5 fruit fly cellular contexts compared by ENCODE assay signal in the genomic region with DNA sequence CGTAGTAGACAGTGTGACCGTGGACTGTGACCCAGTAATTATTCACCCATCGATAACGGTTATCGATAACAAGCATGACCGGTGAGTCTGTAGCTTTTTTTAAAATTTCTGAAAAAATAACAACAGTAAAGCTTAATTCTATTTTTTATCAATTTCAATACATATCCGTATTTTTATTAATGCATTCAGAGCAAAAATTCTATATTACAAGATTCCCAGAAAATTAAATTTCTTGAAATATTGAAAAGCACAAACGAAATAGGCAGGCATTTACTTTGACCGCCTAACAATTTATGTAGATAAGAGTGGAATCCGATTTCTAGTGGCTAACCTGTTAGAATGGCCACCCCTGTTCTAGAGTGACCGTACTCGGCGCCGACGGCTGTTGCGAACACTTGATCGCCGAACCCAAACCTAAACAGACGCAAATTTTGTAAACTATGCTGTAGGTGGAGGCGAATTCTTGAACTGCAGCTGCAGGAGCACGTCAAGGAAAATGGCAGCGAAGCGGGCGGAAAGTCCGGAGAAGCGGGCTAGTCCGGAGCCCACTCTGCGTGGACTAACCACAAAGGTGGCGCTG.
TF ChIP-seq lines count a peak whose summit lies in the region.

Gene CG3652, minus strand, starts transcription at position 35 of the 580 bp plus-strand sequence.

- TF ChIP-seq CTCF in S2 (optimal IDR thresholded peaks at IDR 0.05; lab: Kevin White, UChicago): peak; percentile 22 to 33
- TF ChIP-seq CTCF in whole organism, embryonic (GFP tag; optimal IDR thresholded peaks at IDR 0.05; lab: Kevin White, UChicago): peak; percentile 60

TF ChIP-seq in whole organism, adult, 20 proteins besides CTCF, POLR2A, EP300 and RAD21:
- peak; percentile 68 for TF ChIP-seq Hr96 (GFP tag; optimal IDR thresholded peaks at IDR 0.05; lab: Kevin White, UChicago)
- no peak for TF ChIP-seq CG7045 (GFP tag; optimal IDR thresholded peaks at IDR 0.05; lab: Kevin White, UChicago)
- no peak for TF ChIP-seq Crg-1 (GFP tag; optimal IDR thresholded peaks at IDR 0.05; lab: Kevin White, UChicago)
- peak; percentile 5 for TF ChIP-seq bab1 (GFP tag; optimal IDR thresholded peaks at IDR 0.05; lab: Kevin White, UChicago)
- no peak for TF ChIP-seq kay (GFP tag; lab: Kevin White, UChicago; ENCODE audit: borderline replicate concordance)
- no peak for TF ChIP-seq CG7101 (tag; optimal IDR thresholded peaks at IDR 0.05; lab: Kevin White, UChicago)
- TF ChIP-seq CG14711 (tag; optimal IDR thresholded peaks at IDR 0.05; lab: Kevin White, UChicago): peak; percentile 33
- TF ChIP-seq CG11617 (GFP tag; optimal IDR thresholded peaks at IDR 0.05; lab: Kevin White, UChicago): peak; percentile 43
- TF ChIP-seq toe (GFP tag; optimal IDR thresholded peaks at IDR 0.05; lab: Kevin White, UChicago): peak; percentile 72
- TF ChIP-seq tj (GFP tag; optimal IDR thresholded peaks at IDR 0.05; lab: Kevin White, UChicago): peak; percentile 53
- TF ChIP-seq CG1620 (GFP tag; optimal IDR thresholded peaks at IDR 0.05; lab: Kevin White, UChicago): peak; percentile 7
- no peak for TF ChIP-seq pad (GFP tag; optimal IDR thresholded peaks at IDR 0.05; lab: Kevin White, UChicago)
- TF ChIP-seq CG5204 (GFP tag; optimal IDR thresholded peaks at IDR 0.05; lab: Kevin White, UChicago): peak; percentile 62
- no peak for TF ChIP-seq CG12768 (GFP tag; optimal IDR thresholded peaks at IDR 0.05; lab: Kevin White, UChicago)
- TF ChIP-seq cic (GFP tag; optimal IDR thresholded peaks at IDR 0.05; lab: Kevin White, UChicago): no peak

TF ChIP-seq in whole organism, embryonic, 481 proteins besides CTCF, POLR2A, EP300 and RAD21 (continues in another document):
- TF ChIP-seq Abd-B (GFP tag; optimal IDR thresholded peaks at IDR 0.05; lab: Kevin White, UChicago): peak; percentile 42
- TF ChIP-seq CG10959 (GFP tag; IDR thresholded peaks at IDR 0.05; lab: Robert Waterston, UW): no peak
- no peak for TF ChIP-seq CG18619 (GFP tag; optimal IDR thresholded peaks at IDR 0.05; lab: Kevin White, UChicago)
- TF ChIP-seq H2.0 (GFP tag; IDR thresholded peaks at IDR 0.05; lab: Robert Waterston, UW): no peak
- no peak for TF ChIP-seq ham (GFP tag; IDR thresholded peaks at IDR 0.05; lab: Robert Waterston, UW)
- TF ChIP-seq CG18476 (GFP tag; optimal IDR thresholded peaks at IDR 0.05; lab: Kevin White, UChicago): no peak
- TF ChIP-seq ERR (GFP tag; optimal IDR thresholded peaks at IDR 0.05; lab: Kevin White, UChicago): peak; percentile 3
- TF ChIP-seq CG10321 (GFP tag; IDR thresholded peaks at IDR 0.05; lab: Robert Waterston, UW): no peak
- TF ChIP-seq Dref (GFP tag; IDR thresholded peaks at IDR 0.05; lab: Robert Waterston, UW): peak; percentile 75
- no peak for TF ChIP-seq run (tag; optimal IDR thresholded peaks at IDR 0.05; lab: Kevin White, UChicago)
- no peak for TF ChIP-seq Taf1 (GFP tag; IDR thresholded peaks at IDR 0.05; lab: Robert Waterston, UW)
- TF ChIP-seq CG15073 (GFP tag; optimal IDR thresholded peaks at IDR 0.05; lab: Kevin White, UChicago): no peak
- TF ChIP-seq CG11723 (GFP tag; optimal IDR thresholded peaks at IDR 0.05; lab: Kevin White, UChicago): no peak
- TF ChIP-seq gem (tag; optimal IDR thresholded peaks at IDR 0.05; lab: Kevin White, UChicago): no peak
- TF ChIP-seq amos (GFP tag; IDR thresholded peaks at IDR 0.05; lab: Robert Waterston, UW; ENCODE audit: partially characterized antibody): peak; percentile 43
- no peak for TF ChIP-seq CG16779 (GFP tag; IDR thresholded peaks at IDR 0.05; lab: Robert Waterston, UW)
- TF ChIP-seq CG4360 (GFP tag; IDR thresholded peaks at IDR 0.05; lab: Robert Waterston, UW): no peak
- TF ChIP-seq B-H2 (GFP tag; optimal IDR thresholded peaks at IDR 0.05; lab: Kevin White, UChicago): no peak
- TF ChIP-seq CrebB (tag; optimal IDR thresholded peaks at IDR 0.05; lab: Kevin White, UChicago): no peak
- TF ChIP-seq CG10147 (GFP tag; optimal IDR thresholded peaks at IDR 0.05; lab: Kevin White, UChicago): no peak
- TF ChIP-seq slbo (GFP tag; IDR thresholded peaks at IDR 0.05; lab: Robert Waterston, UW): peak; percentile 43; the same call in 1 of the 2 replicates
- no peak for TF ChIP-seq grn (GFP tag; optimal IDR thresholded peaks at IDR 0.05; lab: Kevin White, UChicago)
- no peak for TF ChIP-seq dmrt99B (tag; optimal IDR thresholded peaks at IDR 0.05; lab: Kevin White, UChicago)
- TF ChIP-seq CG33557 (GFP tag; optimal IDR thresholded peaks at IDR 0.05; lab: Kevin White, UChicago): no peak

TF ChIP-seq in whole organism, prepupa, 60 proteins besides CTCF, POLR2A, EP300 and RAD21 (continues in another document):
- TF ChIP-seq CG3919 (GFP tag; optimal IDR thresholded peaks at IDR 0.05; lab: Kevin White, UChicago) (no peak), Sox15 (GFP tag; optimal IDR thresholded peaks at IDR 0.05; lab: Kevin White, UChicago) (peak; percentile 37), CG1621 (tag; optimal IDR thresholded peaks at IDR 0.05; lab: Kevin White, UChicago) (no peak), dac (GFP tag; optimal IDR thresholded peaks at IDR 0.05; lab: Kevin White, UChicago) (no peak), CG6163 (GFP tag; IDR thresholded peaks at IDR 0.05; lab: Robert Waterston, UW) (no peak), CG11762 (GFP tag; optimal IDR thresholded peaks at IDR 0.05; lab: Kevin White, UChicago; ENCODE audit: insufficient read depth) (peak; percentile 37), Sox14 (GFP tag; optimal IDR thresholded peaks at IDR 0.05; lab: Kevin White, UChicago) (peak; percentile 63), OdsH (GFP tag; optimal IDR thresholded peaks at IDR 0.05; lab: Kevin White, UChicago) (no peak), Blimp-1 (GFP tag; optimal IDR thresholded peaks at IDR 0.05; lab: Kevin White, UChicago) (no peak), lz (GFP tag; optimal IDR thresholded peaks at IDR 0.05; lab: Kevin White, UChicago) (peak; percentile 61), eg (GFP tag; IDR thresholded peaks at IDR 0.05; lab: Robert Waterston, UW) (no peak), Gug (GFP tag; IDR thresholded peaks at IDR 0.05; lab: Robert Waterston, UW) (no peak), CG11294 (GFP tag; IDR thresholded peaks at IDR 0.05; lab: Robert Waterston, UW) (no peak), CG10631 (GFP tag; optimal IDR thresholded peaks at IDR 0.05; lab: Kevin White, UChicago) (no peak), CG4318 (GFP tag; optimal IDR thresholded peaks at IDR 0.05; lab: Kevin White, UChicago) (no peak), CG10669 (GFP tag; optimal IDR thresholded peaks at IDR 0.05; lab: Kevin White, UChicago) (no peak), spab (GFP tag; optimal IDR thresholded peaks at IDR 0.05; lab: Kevin White, UChicago) (no peak), pdm3 (GFP tag; optimal IDR thresholded peaks at IDR 0.05; lab: Kevin White, UChicago) (no peak), CG6808 (GFP tag; optimal IDR thresholded peaks at IDR 0.05; lab: Kevin White, UChicago) (no peak), fkh (GFP tag; optimal IDR thresholded peaks at IDR 0.05; lab: Kevin White, UChicago) (no peak), CG8319 (GFP tag; optimal IDR thresholded peaks at IDR 0.05; lab: Kevin White, UChicago) (no peak), CG34406 (GFP tag; optimal IDR thresholded peaks at IDR 0.05; lab: Kevin White, UChicago) (no peak), CG9139 (GFP tag; optimal IDR thresholded peaks at IDR 0.05; lab: Kevin White, UChicago) (no peak), fd85E (GFP tag; optimal IDR thresholded peaks at IDR 0.05; lab: Kevin White, UChicago) (no peak), Lpt (GFP tag; optimal IDR thresholded peaks at IDR 0.05; lab: Kevin White, UChicago) (no peak), topi (GFP tag; optimal IDR thresholded peaks at IDR 0.05; lab: Kevin White, UChicago) (no peak)

TF ChIP-seq in whole organism, wandering third instar larva, 38 proteins besides CTCF, POLR2A, EP300 and RAD21:
- TF ChIP-seq sv (GFP tag; optimal IDR thresholded peaks at IDR 0.05; lab: Kevin White, UChicago): peak; percentile 20
- TF ChIP-seq pan (optimal IDR thresholded peaks at IDR 0.05; lab: Kevin White, UChicago): no peak
- TF ChIP-seq Myc (optimal IDR thresholded peaks at IDR 0.05; lab: Kevin White, UChicago): peak; percentile 71
- TF ChIP-seq Sp1 (GFP tag; optimal IDR thresholded peaks at IDR 0.05; lab: Kevin White, UChicago): no peak
- TF ChIP-seq brk (GFP tag; optimal IDR thresholded peaks at IDR 0.05; lab: Kevin White, UChicago): no peak
- TF ChIP-seq psq (GFP tag; optimal IDR thresholded peaks at IDR 0.05; lab: Kevin White, UChicago): peak; percentile 29
- no peak for TF ChIP-seq fru (GFP tag; optimal IDR thresholded peaks at IDR 0.05; lab: Kevin White, UChicago)
- peak; percentile 4 for TF ChIP-seq CG9705 (GFP tag; optimal IDR thresholded peaks at IDR 0.05; lab: Kevin White, UChicago)
- TF ChIP-seq OdsH (GFP tag; optimal IDR thresholded peaks at IDR 0.05; lab: Kevin White, UChicago): peak; percentile 30
- no peak for TF ChIP-seq ey (GFP tag; optimal IDR thresholded peaks at IDR 0.05; lab: Kevin White, UChicago)
- no peak for TF ChIP-seq usp (GFP tag; optimal IDR thresholded peaks at IDR 0.05; lab: Kevin White, UChicago)
- no peak for TF ChIP-seq rgr (GFP tag; optimal IDR thresholded peaks at IDR 0.05; lab: Kevin White, UChicago)
- no peak for TF ChIP-seq Hr83 (GFP tag; optimal IDR thresholded peaks at IDR 0.05; lab: Kevin White, UChicago; ENCODE audit: poor library complexity, severe bottlenecking)
- peak; percentile 52 for TF ChIP-seq HLH106 (tag; optimal IDR thresholded peaks at IDR 0.05; lab: Kevin White, UChicago)
- no peak for TF ChIP-seq Vsx2 (GFP tag; optimal IDR thresholded peaks at IDR 0.05; lab: Kevin White, UChicago; ENCODE audit: partially characterized antibody)
- no peak for TF ChIP-seq Hr78 (GFP tag; optimal IDR thresholded peaks at IDR 0.05; lab: Kevin White, UChicago)
